Worm (Caenorhabditis elegans) whole organism, dauer: Measurements from ENCODE around the gene F32H5.3.

Source experiments
- unc-62 ChIP-seq: sonication (generic microtip); optimal IDR thresholded peaks from 2 replicates; lab custom pipeline; 2017; ENCODE audit warnings: missing biosample characterization, missing genetic modification reagents, missing genetic modification characterization

The F32H5.3 gene

DNA sequence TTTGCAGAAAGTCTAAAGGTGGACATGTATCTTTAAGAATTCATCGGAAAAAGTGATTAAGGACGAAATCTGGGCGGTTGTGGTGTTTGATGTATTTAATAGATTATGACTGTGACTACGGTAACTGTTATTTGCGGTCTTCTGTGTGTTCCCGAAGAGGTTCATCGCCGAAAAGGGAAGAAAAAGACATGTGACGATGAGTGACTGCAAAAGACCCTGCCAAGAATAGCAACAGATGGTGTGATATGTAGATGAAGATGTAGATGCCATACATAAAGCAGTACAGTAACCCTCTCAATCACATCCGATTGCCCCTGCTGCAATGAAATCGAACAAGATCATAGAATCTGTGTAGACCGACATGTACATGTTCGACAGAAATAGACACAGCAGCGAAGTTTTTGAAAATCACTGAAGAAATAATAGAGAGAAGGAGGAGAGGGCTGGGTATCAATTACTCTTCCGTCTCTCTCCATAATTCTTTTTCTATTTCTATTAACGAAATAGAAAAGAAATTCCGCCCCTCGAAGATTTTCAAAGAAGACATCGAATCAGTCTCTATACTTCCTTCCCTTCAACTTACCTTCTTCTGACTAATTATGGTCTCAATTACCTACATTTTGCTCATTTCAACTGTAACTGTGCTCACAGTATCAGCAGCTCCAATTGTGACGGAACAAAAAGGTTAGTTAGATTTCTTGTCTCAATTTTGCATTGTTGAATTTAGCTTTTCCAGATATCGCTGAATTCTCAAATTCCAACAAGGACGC lies at the start of gene F32H5.3:
Gene F32H5.3 (plus strand): TSS at position 513 of the 770 bp plus-strand sequence.
- no peak for TF ChIP-seq unc-62 (GFP tag; lab: Kevin White, UChicago)

DNA sequence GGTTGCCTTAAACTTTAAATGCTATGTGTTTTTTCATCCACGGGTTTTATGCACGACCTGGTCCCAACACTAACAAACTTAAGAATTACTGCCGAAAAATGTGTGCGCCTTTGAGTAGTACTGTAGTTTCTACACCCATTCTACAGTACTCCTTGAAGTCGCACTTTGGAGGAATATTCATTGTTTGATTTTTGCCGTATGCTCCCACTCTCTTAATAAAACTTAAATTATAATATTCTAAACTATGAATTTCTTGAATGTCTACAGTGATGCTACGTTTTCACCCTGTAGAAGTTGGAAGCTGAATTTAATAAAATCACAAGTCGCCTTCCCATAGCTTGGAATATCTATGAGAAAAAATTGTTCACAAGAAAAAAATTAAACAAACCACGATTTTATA lies 49.3 kb upstream of the F32H5.3 start:
- TF ChIP-seq unc-62 (GFP tag; lab: Kevin White, UChicago), result no peak

DNA sequence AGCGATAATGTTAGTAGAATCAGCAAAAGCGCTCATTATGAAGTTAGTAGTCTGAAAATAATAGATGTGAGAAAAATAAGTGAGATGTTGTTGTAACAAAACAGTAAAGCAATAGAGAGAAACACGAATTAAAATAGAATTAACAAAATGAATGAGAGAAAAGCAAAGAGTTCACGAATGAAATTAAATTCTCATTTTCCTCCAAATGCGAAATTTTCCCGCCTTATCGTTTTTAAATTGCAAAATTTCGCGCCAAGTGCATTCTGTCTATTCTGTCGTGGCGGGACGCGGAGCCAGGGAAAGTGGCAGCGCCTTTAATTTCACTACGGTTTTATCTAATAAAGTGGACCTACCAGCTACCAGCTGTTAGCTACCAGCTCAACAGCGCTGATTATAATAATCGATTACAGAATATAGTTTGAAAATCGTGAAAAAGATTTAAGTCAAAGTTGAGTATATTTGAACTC lies 46.9 kb upstream of the F32H5.3 start, which contains the start of gene nasp-2:
Gene nasp-2 (minus strand): TSS at position 51 of the 467 bp plus-strand sequence.
- no peak for TF ChIP-seq unc-62 (GFP tag; lab: Kevin White, UChicago)

DNA sequence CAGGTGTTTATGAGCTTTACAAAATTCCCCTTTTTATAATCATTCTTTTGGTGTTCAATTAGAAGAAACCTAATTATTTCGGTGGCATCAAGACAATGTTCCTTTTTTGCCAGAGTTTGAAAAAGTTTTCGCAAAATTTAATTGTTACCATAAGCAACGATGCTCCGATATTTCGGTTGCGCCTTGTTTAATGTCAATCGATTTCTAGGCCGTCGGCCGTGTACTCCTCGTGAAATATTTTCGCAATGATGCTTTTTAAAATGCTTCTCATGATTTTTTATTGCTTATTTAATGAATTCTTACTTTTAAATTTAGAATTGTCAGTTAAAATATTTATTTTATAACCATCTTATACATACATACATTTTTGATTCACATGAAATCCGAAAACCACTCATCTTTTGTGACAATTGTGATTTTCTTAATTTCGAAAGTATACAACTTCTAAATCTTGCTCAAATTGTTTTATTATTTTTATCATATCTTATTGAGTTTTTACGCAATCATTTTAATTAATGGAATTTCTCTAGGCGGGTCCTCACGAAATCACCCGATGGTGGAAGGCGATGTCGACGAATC lies 46.0 kb upstream of the F32H5.3 start, which contains the start of gene C50B6.3:
Gene C50B6.3 (plus strand): TSS at position 529 of the 579 bp plus-strand sequence.
- TF ChIP-seq unc-62 (GFP tag; lab: Kevin White, UChicago), result no peak

DNA sequence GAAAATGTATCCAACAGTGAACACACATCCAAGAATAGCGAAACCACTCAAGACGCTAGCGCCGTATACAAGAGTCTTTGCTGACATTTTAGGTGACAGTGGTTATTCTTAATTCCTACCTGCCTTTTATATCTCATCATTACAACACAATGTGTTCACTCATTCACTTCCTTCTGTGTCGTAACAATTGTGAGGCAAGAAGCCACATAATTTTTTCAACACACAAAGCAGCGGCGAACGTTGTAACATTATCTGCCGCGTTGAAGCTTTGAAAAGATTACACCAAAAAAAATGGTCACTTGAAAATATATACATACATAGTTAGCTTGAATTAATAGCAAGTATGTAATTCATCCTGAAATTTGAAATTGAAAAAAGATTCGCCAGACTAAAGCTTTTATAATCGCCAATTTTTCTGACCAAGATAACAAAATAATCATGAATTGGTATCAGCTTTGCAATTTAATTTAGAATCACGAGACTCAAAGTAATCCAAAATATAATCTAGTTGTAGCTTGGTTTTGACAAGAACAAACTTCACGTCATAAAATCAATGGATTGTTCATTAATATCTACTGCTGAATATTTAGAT lies 41.1 kb upstream of the F32H5.3 start, which contains the start of the genes col-161 and srh-18:
Gene col-161 (minus strand): TSS at position 101 of the 592 bp plus-strand sequence.
Gene srh-18 (plus strand): TSS at position 542 of the 592 bp plus-strand sequence.
- no peak for TF ChIP-seq unc-62 (GFP tag; lab: Kevin White, UChicago)

DNA sequence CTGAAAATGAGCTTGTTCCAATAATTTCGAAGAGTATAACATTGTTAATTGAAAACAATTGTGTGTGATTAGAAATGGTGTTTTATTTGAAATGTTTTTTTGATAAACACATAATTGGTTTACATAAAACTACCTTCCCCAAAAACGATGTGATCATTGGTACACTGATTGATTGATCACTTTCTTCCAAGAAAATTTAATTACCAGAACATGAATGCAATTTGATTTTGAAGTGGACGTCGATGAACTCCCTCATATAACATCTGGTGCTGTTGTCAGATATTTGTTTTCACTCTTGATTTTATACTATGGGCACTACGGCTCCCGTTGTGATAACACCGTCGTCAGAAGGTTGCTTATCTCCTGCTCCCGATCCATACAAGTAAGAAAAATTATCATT lies 38.5 kb upstream of the F32H5.3 start, which contains the start of gene srh-15:
Gene srh-15 (plus strand): TSS at position 301 of the 400 bp plus-strand sequence.
- TF ChIP-seq unc-62 (GFP tag; lab: Kevin White, UChicago), result no peak

DNA sequence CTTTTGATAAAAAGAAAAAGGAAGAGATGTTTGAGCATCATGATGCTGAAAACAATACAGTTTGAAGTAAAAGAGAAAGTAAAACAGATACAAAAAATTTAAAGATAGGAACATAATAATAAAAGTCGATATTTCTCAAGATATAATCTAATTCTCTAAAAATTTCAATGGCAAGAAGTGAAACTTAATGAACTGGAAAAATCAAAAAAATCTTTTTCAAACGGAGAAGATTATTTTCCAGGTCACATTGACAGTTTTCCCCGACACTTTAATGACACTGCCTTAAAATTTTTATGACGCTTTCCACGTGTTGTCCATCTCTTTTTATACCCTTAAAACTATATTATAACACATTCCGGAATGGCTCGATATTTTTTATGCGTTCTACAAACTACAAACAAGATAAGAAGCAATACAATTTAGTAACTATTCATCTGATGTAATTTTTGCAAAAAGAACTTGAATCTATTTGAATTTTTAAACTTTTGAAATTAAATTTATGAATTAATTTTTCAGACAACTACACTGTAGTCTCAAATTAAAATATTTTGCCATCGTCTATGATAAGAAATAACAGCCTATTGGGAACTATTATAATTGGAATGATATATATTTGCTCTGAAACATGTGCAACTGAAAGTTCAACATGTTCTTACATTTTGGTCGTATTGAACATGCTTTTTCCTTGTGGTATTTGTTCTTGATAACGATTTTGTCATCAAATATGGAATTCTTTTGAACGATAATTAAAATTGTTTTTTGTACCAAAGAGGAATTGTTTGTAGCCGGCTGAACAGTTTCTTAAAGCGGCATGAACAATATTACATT lies 34.0 kb upstream of the F32H5.3 start, which contains the start of gene C50B6.7:
Gene C50B6.7 (minus strand): TSS at position 51 of the 828 bp plus-strand sequence.
- no peak for TF ChIP-seq unc-62 (GFP tag; lab: Kevin White, UChicago)

DNA sequence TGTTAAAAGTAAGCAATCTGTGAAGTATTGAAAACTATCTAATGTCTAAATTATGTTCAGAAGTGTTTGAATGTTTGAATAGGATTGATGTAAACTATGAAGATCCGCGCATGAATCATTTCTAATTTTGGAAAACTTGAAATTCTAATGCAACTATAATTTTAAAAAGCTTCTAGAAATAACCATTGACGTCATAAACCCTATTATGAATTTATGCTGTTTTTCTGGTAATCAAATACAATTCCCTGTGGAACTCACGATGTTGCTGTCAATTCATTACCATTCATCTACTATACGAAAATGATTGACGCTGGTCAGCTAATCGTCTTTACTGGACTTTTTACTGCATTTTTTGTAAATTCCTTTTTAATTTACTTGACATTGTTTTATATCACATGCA lies 31.7 kb upstream of the F32H5.3 start, which contains the start of gene str-37:
Gene str-37 (plus strand): TSS at position 301 of the 400 bp plus-strand sequence.
- no peak for TF ChIP-seq unc-62 (GFP tag; lab: Kevin White, UChicago)

DNA sequence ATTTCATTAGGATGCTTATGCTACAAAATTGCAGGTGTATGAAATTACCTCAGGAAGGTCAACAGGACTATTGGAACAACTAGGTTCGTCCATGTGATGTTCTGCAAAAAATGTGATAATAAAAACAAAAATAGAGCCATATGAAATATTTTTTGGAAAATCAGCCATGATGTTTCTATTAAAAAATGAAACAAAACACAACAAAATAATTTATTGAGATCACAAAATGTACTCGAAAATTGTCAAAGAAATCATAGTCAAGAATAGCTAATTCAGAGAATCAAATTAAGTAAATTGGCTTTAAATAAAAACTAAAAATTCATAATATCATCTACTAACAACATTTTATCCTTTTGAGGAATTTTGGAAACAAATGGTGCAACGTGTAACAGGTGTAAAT lies 28.2 kb upstream of the F32H5.3 start, which contains the start of gene nhr-129:
Gene nhr-129 (minus strand): TSS at position 101 of the 400 bp plus-strand sequence.
- no peak for TF ChIP-seq unc-62 (GFP tag; lab: Kevin White, UChicago)

DNA sequence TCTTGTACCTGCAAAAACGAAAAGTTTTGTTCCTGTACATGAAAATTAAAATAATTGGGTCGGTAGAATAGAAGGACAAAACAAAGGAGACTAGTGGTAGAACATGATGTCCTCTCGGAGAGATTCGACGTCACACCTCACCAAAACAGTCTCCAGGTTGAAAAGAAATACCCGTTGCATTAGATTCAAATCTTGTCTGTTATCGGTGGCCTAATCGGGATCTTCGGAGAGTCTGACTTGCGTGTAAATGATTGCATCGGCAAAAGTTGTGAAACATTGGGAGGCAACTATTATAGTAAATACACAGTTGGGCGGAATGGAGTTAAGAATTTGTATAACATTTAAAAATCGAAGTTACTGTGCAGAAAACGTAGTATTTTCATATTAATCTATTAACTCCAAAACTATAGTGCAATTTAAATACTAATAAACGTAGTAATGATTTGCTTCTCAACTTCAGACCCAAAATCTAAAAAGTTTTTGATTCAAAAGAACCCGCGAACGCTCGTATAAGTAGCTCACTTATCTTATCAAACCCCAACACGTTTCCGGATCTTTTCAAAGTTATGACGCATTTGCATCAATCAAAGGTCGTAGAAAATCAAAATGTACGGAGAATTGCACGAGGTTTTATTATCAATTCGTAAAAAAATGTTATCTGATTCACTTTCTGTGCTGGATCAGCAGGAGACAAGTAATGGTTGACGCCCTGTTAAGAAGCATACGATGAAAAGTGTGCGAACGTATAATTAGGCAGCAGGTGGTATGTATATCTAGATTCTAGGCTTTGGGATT lies 25.6 kb upstream of the F32H5.3 start, which contains the start of gene nhr-168:
Gene nhr-168 (minus strand): TSS at position 486 of the 795 bp plus-strand sequence.
- TF ChIP-seq unc-62 (GFP tag; lab: Kevin White, UChicago), result no peak

DNA sequence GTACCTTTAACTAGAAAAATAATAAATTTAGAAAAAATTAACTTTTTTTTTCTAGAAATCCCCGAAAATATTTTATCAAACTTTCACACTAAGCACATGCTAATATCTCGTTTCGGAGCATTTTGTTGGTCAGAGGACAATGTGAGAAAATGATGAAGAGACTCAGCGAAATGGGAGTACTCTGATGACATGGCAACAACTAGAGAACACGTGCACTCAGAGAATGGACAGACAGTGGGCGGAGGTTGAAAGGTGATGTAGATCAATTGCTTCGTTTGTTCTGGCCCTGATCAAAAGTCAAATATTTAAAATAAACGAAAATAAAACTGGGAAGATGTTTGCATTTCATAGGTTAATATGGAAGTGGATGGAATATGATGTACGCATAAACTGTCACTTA lies 24.7 kb upstream of the F32H5.3 start:
- no peak for TF ChIP-seq unc-62 (GFP tag; lab: Kevin White, UChicago)

DNA sequence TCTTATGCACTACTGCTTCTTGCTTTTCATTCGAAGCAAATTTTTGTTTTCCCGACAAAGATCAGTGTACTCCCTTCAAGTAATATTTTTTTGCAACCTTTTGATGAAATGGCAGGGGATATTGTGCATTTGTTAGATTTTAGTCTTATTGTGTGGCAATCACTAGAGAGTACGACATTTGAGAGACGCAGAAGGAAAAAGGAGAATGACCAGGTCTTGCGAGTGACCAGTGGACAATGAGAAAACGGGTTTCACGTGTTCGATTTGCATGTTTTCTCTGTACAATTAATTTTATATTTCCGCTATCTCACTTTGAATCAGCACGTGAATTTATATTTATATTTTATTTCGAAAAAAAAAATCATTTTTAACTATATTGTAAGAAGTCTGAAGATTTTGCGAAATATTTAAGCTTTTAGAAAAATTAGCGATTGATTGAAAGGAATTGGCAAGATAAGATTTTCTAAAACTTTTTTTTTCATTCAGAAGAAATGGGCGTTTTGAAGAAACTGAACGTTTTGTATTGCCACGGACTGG lies 23.2 kb upstream of the F32H5.3 start, which contains the start of gene C50B6.9:
Gene C50B6.9 (plus strand): TSS at position 487 of the 537 bp plus-strand sequence.
- TF ChIP-seq unc-62 (GFP tag; lab: Kevin White, UChicago), result no peak

DNA sequence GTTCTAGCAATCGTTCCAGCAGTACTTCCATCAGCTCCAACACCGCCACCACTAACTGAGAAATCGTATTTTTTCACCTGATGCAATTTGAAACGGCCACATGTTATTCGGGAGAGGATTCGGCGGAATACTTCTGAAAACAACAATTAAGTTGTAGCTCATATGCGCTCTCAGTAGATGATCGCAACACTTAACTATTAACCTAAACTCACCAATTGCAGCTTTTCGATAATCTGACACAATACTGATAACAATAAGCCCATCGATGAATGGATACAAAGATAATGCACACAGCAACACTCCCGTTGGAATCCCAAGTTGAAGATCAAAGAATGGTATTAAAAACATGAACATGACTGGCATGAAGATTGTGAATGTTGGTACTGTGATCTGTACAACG lies 21.1 kb upstream of the F32H5.3 start:
- no peak for TF ChIP-seq unc-62 (GFP tag; lab: Kevin White, UChicago)
